Worm (Caenorhabditis elegans): Measurements from ENCODE around the gene Y38F1A.7.
"Not testable (repeated sequence)": the region's sequence is repeated elsewhere in the genome, so short reads cannot be mapped to it uniquely, and the experiment has no call there.

The Y38F1A.7 gene

DNA sequence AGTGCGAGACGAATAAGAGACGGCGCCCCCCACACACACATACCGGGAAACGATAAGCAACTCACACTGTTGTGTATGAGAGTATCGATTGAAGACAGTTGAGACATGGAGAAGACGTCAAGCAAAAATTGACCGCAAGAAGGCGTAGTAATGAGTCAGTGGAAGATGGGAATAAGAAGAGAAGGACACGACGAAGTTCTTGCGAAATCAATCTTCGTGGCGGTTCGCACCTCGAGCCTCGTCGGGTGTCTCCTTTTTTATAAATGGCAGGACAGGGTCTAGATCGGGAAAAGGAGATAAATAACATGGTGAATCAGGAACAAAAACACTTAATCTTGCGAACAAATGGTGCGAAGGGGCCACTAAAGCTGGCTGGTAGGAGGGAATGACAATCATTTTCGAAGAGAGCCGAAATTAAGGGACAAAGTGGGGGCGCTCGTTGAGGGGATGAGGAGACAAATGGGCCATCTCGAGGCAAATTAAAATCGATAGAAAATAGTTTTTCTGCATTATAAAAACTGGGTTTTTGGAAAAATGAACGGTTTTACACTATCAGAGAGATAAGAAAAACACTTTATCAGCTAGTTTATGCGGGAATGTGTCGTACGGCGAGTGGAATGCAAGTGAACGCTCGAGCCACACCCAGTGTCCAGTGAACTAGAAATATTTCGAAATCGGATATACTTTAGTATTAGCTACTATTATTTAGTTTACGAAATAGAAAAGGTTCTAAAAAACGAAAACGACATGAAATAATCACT is 31.9 kb upstream of the Y38F1A.7 start:
- TF ChIP-seq fos-1 (tag; optimal IDR thresholded peaks at IDR 0.05) (peak; percentile 38), elt-3 (tag; optimal IDR thresholded peaks at IDR 0.05) (no peak), mab-5 (tag; optimal IDR thresholded peaks at IDR 0.05) (peak; percentile 57), unc-55 (GFP tag; optimal IDR thresholded peaks at IDR 0.05) (no peak), nhr-25 (tag; optimal IDR thresholded peaks at IDR 0.05) (peak; percentile 1), sma-3 (GFP tag; optimal IDR thresholded peaks at IDR 0.05) (peak; percentile 4), R02D3.7 (tag; optimal IDR thresholded peaks at IDR 0.05) (no peak), gmeb-1 (tag; optimal IDR thresholded peaks at IDR 0.05) (no peak), lsy-2 (tag; optimal IDR thresholded peaks at IDR 0.05) (no peak), crh-2 (tag; optimal IDR thresholded peaks at IDR 0.05) (no peak), nhr-129 (tag; optimal IDR thresholded peaks at IDR 0.05) (peak; percentile 28), ceh-16 (tag; optimal IDR thresholded peaks at IDR 0.05) (peak; percentile 48), egl-27 (tag; optimal IDR thresholded peaks at IDR 0.05) (no peak)

DNA sequence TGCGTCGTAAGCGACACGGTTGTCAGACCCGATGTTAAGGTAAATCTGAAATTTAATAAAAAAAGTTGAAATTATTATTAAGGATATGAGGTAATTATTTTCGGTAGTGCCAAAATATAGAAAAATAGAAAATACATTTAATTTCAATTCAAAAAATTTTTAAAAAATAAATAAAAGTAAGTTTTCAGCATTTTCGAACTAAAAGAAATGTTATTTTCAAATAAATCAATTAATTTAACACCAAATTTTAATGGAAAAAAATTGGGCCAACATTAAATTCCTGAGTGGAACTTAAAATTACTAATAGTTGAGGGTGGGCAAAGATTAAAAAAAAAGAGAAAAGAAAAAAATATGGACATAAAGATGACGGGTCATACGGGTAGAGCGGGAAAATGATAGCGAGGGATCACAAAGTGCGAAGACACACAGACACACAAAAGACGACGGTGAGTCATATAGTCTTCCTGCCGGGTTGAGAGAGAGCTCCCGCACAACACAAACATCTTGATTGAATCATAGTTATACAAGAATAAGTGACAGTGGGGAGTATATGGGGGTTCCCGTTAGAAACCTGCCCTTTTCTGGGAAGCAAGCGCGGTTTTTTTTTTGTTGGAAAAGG is 28.3 kb upstream of the Y38F1A.7 start, which contains the start of gene max-2:
TSS of gene max-2 (minus strand) at position 51 of the 619 bp plus-strand sequence.
- TF ChIP-seq nhr-77 (tag; optimal IDR thresholded peaks at IDR 0.05) (no peak), fos-1 (tag; optimal IDR thresholded peaks at IDR 0.05) (peak; percentile 88)

DNA sequence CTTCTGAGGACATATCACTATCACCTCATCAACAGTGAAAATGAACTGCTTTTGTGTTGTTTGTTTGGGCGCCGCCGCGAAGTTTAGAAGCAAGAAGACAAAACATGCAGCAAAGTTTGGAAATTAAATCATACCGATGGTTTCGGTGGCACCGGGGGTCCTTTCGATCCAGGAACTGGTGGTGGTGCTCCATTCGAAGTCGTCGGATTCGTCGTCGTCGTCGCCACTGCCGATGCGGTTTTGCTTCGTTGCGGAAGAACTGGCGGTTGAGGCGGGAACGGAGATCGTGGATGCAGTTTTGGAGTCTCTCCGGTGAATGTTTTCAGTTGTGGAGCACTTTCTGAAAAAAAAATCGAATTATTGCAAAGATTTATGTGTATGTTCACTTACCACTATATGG is 25.9 kb upstream of the Y38F1A.7 start:
- no peak for TF ChIP-seq zag-1 (tag; optimal IDR thresholded peaks at IDR 0.05)
- no peak for TF ChIP-seq fos-1 (tag; optimal IDR thresholded peaks at IDR 0.05)
- TF ChIP-seq mdl-1 (tag; optimal IDR thresholded peaks at IDR 0.05): no peak
- no peak for TF ChIP-seq Y55F3AM.14 (GFP tag; optimal IDR thresholded peaks at IDR 0.05)
- no peak for TF ChIP-seq nhr-23 (tag; optimal IDR thresholded peaks at IDR 0.05)

DNA sequence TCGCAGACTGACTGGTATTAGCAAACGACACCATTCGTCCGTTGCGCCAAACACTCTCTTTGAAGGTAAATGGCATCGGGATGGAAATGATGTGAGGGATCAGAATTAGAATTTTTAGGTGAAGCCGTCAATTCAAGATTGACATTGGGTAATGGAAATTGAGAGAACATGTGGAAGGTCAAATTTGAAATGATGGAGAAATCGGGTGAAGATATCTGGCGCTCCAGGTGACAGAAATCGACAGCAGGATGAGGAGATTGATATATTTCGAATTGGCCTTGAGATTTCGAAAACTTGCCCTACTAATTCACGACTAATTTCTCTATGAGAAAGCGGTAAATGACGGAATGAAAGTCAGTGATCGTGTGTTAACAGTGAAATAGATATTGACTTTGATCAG is 25.0 kb upstream of the Y38F1A.7 start:
- TF ChIP-seq unc-62 (GFP tag; optimal IDR thresholded peaks at IDR 0.05): no peak
- peak; percentile 46 for TF ChIP-seq nhr-25 (tag; optimal IDR thresholded peaks at IDR 0.05)

DNA sequence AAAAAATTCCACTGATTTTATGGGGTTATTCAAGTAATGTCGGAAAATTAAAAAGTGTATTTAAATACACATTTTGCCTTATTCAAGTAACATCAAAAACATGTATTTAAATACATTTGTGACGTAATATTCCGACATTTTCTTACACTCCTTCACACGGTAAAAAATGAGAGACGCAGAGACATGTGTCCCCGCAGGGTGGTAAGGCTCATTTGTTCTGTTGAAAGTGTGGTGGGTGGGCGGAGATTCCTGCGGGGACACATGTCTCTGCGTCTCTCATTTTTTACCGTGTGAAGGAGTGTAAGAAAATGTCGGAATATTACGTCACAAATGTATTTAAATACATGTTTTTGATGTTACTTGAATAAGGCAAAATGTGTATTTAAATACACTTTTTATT is 18.8 kb upstream of the Y38F1A.7 start:
- TF ChIP-seq sma-9 (GFP tag; optimal IDR thresholded peaks at IDR 0.05): peak; percentile 79
- not testable (repeated sequence) for TF ChIP-seq sma-9 (tag; optimal IDR thresholded peaks at IDR 0.05)
- peak; percentile 8 for TF ChIP-seq gmeb-1 (tag; optimal IDR thresholded peaks at IDR 0.05)
- TF ChIP-seq C34F6.9 (tag; optimal IDR thresholded peaks at IDR 0.05): peak; percentile 48
- peak; percentile 16 for TF ChIP-seq nhr-21 (tag; optimal IDR thresholded peaks at IDR 0.05)
- peak; percentile 56 for TF ChIP-seq lin-13 (GFP tag; optimal IDR thresholded peaks at IDR 0.05)
- TF ChIP-seq crh-2 (tag; optimal IDR thresholded peaks at IDR 0.05): peak; percentile 48
- peak; percentile 4 for TF ChIP-seq sem-4 (tag; optimal IDR thresholded peaks at IDR 0.05)
- peak; percentile 41 to 64 for TF ChIP-seq lsy-2 (tag; optimal IDR thresholded peaks at IDR 0.05)
- peak; percentile 60 for TF ChIP-seq unc-55 (GFP tag; optimal IDR thresholded peaks at IDR 0.05)
- TF ChIP-seq nhr-25 (tag; optimal IDR thresholded peaks at IDR 0.05): peak; percentile 47
- peak; percentile 50 for TF ChIP-seq sma-3 (GFP tag; optimal IDR thresholded peaks at IDR 0.05)
- peak; percentile 44 for TF ChIP-seq nhr-129 (tag; optimal IDR thresholded peaks at IDR 0.05)
- peak; percentile 73 for TF ChIP-seq F13H6.1 (tag; optimal IDR thresholded peaks at IDR 0.05)

DNA sequence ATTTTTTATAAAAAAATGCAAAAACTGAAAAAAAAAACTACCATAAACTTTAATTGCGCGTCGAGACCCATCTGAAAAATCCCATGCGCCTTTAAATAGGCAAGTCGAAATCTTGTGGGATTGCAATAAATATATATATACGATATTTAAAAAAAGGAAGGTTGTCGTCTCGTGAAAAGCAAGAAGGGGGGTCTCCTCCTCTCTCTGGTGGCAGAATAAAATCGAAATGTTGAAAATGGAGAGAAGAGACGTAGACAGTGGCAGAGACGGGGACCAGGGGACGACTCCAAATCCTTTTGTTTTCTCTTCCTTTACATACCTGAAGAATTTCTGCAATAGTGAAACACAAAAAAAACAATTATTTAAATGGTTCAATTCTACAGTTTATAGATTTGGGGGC is 16.4 kb upstream of the Y38F1A.7 start, which contains the start of gene F18A11.5:
TSS of gene F18A11.5 (minus strand) at position 321 of the 400 bp plus-strand sequence.
- TF ChIP-seq C34F6.9 (tag; optimal IDR thresholded peaks at IDR 0.05) (peak; percentile 10), lin-13 (GFP tag; optimal IDR thresholded peaks at IDR 0.05) (peak; percentile 7), nhr-129 (tag; optimal IDR thresholded peaks at IDR 0.05) (peak; percentile 21), nhr-23 (tag; optimal IDR thresholded peaks at IDR 0.05) (no peak), nhr-10 (tag; optimal IDR thresholded peaks at IDR 0.05) (no peak), unc-55 (GFP tag; optimal IDR thresholded peaks at IDR 0.05) (peak; percentile 27), crh-2 (tag; optimal IDR thresholded peaks at IDR 0.05) (peak; percentile 10), sma-9 (GFP tag; optimal IDR thresholded peaks at IDR 0.05) (no peak), sma-9 (tag; optimal IDR thresholded peaks at IDR 0.05) (no peak), ceh-16 (tag; optimal IDR thresholded peaks at IDR 0.05) (no peak), lin-39 (tag; optimal IDR thresholded peaks at IDR 0.05) (no peak), unc-39 (tag; optimal IDR thresholded peaks at IDR 0.05) (no peak), nhr-11 (tag; optimal IDR thresholded peaks at IDR 0.05) (no peak)

All from whole organism, L2 larva.